Fruit fly (Drosophila melanogaster): ENCODE measurements around the gene Rh5.

DNA sequence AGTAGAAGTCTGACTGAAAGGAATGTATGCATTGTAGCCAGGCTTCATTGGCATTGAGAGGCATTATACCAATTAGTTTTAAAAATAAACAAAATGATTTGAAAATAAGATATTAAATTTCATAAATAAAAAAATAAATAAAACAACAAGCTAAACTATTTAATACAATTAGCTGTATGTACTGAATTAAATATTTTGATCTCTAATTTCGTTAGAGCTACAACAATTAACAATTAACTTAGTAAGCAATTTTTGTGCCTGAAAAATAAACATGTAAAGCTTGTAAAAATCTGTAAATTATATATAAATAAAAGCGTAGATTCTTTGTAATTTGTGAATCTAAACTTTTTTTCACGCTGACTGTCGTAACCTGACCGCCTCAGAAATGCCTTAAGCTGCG, at the start of gene Rh5:
- no peak for TF ChIP-seq psq (optimal IDR thresholded peaks at IDR 0.05)
- TF ChIP-seq Sin3A (optimal IDR thresholded peaks at IDR 0.05) = no peak
- TF ChIP-seq ttk (optimal IDR thresholded peaks at IDR 0.05) = no peak
- TF ChIP-seq insv (optimal IDR thresholded peaks at IDR 0.05) = no peak
